In the genomic region with DNA sequence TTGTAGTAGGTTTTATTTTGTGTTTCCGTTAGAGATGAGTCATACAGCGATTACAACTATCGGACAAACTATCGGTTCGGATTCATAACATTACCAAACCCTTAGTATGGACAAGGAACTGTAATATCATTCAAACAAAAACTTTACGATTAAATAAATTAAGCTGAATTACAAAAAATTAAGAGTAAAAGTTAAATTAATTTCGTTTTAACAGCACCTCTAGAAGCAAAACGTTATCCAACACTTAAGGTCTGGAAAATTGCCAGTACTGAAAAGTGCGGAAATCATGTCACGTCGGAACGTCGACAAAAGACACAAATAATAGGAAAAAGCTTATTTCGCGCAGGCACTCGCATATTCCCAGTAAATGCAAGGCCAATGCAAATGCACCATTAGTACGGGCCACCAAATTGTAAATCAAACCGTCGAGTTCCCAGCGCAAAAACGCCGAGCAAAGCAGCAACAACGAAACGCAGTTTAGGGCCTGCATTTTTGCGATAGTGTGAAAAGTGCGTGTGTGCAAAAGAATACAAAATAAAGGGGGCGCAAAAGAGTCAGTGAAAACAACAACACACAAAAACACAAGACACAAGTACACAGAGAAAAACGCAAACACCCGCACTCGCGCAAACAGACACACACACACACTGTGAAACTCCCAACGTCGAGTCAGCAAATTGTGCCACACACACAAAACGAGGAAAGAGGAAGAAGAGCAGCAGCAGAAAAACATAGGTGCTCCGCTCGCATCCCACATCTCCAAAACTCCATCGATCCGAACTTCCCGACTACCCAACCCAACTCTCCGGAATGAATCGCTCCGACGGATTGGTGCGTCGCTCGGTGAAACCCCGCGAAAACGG, we compare ENCODE assay signal across 5 fruit fly cellular contexts.
TF ChIP-seq lines count a peak whose summit lies in the region.

A gene (minus strand): TSS at position 36 of the 863 bp plus-strand sequence.
A gene (plus strand): TSS at position 84 of the 863 bp plus-strand sequence.

- TF ChIP-seq CTCF in whole organism, embryonic (GFP tag; optimal IDR thresholded peaks at IDR 0.05; lab: Kevin White, UChicago): peak; percentile 23

TF ChIP-seq in whole organism, adult, 20 proteins besides CTCF, POLR2A, EP300 and RAD21 (continues in another document):
- TF ChIP-seq CG11617 (GFP tag; optimal IDR thresholded peaks at IDR 0.05; lab: Kevin White, UChicago) (peak; percentile 95), CG12768 (GFP tag; optimal IDR thresholded peaks at IDR 0.05; lab: Kevin White, UChicago) (peak; percentile 92), kay (GFP tag; lab: Kevin White, UChicago; ENCODE audit: borderline replicate concordance) (peak; percentile 97), toe (GFP tag; optimal IDR thresholded peaks at IDR 0.05; lab: Kevin White, UChicago) (peak; percentile 96), CG1620 (GFP tag; optimal IDR thresholded peaks at IDR 0.05; lab: Kevin White, UChicago) (peak; percentile 96), cic (GFP tag; optimal IDR thresholded peaks at IDR 0.05; lab: Kevin White, UChicago) (peak; percentile 62), Clk (GFP tag; optimal IDR thresholded peaks at IDR 0.05; lab: Kevin White, UChicago) (peak; percentile 87), CG5204 (GFP tag; optimal IDR thresholded peaks at IDR 0.05; lab: Kevin White, UChicago) (peak; percentile 96), Hr96 (GFP tag; optimal IDR thresholded peaks at IDR 0.05; lab: Kevin White, UChicago) (peak; percentile 96), pad (GFP tag; optimal IDR thresholded peaks at IDR 0.05; lab: Kevin White, UChicago) (peak; percentile 87), ovo (GFP tag; optimal IDR thresholded peaks at IDR 0.05; lab: Kevin White, UChicago) (peak; percentile 88), CG7101 (tag; optimal IDR thresholded peaks at IDR 0.05; lab: Kevin White, UChicago) (peak; percentile 94), Mnt (GFP tag; optimal IDR thresholded peaks at IDR 0.05; lab: Kevin White, UChicago) (peak; percentile 92), Crg-1 (GFP tag; optimal IDR thresholded peaks at IDR 0.05; lab: Kevin White, UChicago) (peak; percentile 95), tj (GFP tag; optimal IDR thresholded peaks at IDR 0.05; lab: Kevin White, UChicago) (peak; percentile 93)

TF ChIP-seq in whole organism, embryonic, 481 proteins besides CTCF, POLR2A, EP300 and RAD21 (continues in another document):
- TF ChIP-seq Hmr (GFP tag; optimal IDR thresholded peaks at IDR 0.05; lab: Kevin White, UChicago): peak; percentile 89
- peak; percentile 92 for TF ChIP-seq CG13624 (GFP tag; optimal IDR thresholded peaks at IDR 0.05; lab: Kevin White, UChicago)
- no peak for TF ChIP-seq Tbp (GFP tag; optimal IDR thresholded peaks at IDR 0.05; lab: Kevin White, UChicago)
- TF ChIP-seq NC2β (GFP tag; optimal IDR thresholded peaks at IDR 0.05; lab: Kevin White, UChicago): peak; percentile 90
- TF ChIP-seq CG30020 (tag; optimal IDR thresholded peaks at IDR 0.05; lab: Kevin White, UChicago): peak; percentile 80
- TF ChIP-seq CG4424 (GFP tag; optimal IDR thresholded peaks at IDR 0.05; lab: Kevin White, UChicago): peak; percentile 90
- TF ChIP-seq HLHmδ (GFP tag; optimal IDR thresholded peaks at IDR 0.05; lab: Kevin White, UChicago): no peak
- peak; percentile 95 for TF ChIP-seq mam (GFP tag; optimal IDR thresholded peaks at IDR 0.05; lab: Kevin White, UChicago)
- TF ChIP-seq CG4404 (GFP tag; IDR thresholded peaks at IDR 0.05; lab: Robert Waterston, UW): peak; percentile 79
- peak; percentile 90 for TF ChIP-seq inv (GFP tag; IDR thresholded peaks at IDR 0.05; lab: Robert Waterston, UW; ENCODE audit: partially characterized antibody)
- TF ChIP-seq HLH4C (GFP tag; IDR thresholded peaks at IDR 0.05; lab: Robert Waterston, UW; ENCODE audit: partially characterized antibody): peak; percentile 89
- TF ChIP-seq Six4 (GFP tag; optimal IDR thresholded peaks at IDR 0.05; lab: Kevin White, UChicago): peak; percentile 81
- TF ChIP-seq tin (GFP tag; optimal IDR thresholded peaks at IDR 0.05; lab: Kevin White, UChicago): peak; percentile 90
- peak; percentile 91 for TF ChIP-seq CoRest (tag; optimal IDR thresholded peaks at IDR 0.05; lab: Kevin White, UChicago)
- peak; percentile 82 for TF ChIP-seq eyg (GFP tag; optimal IDR thresholded peaks at IDR 0.05; lab: Kevin White, UChicago)
- TF ChIP-seq Ets97D (GFP tag; optimal IDR thresholded peaks at IDR 0.05; lab: Kevin White, UChicago): peak; percentile 92

TF ChIP-seq in whole organism, prepupa, 60 proteins besides CTCF, POLR2A, EP300 and RAD21 (continues in another document):
- TF ChIP-seq esn (GFP tag; optimal IDR thresholded peaks at IDR 0.05; lab: Kevin White, UChicago): peak; percentile 93
- TF ChIP-seq fd59A (GFP tag; optimal IDR thresholded peaks at IDR 0.05; lab: Kevin White, UChicago): peak; percentile 67
- TF ChIP-seq Eip93F (GFP tag; optimal IDR thresholded peaks at IDR 0.05; lab: Kevin White, UChicago): peak; percentile 27
- TF ChIP-seq svp (GFP tag; lab: Kevin White, UChicago): peak; percentile 94
- peak; percentile 87 for TF ChIP-seq CG3919 (GFP tag; optimal IDR thresholded peaks at IDR 0.05; lab: Kevin White, UChicago)
- TF ChIP-seq dsx (GFP tag; optimal IDR thresholded peaks at IDR 0.05; lab: Kevin White, UChicago; ENCODE audit: poor library complexity, severe bottlenecking): peak; percentile 81
- peak; percentile 93 for TF ChIP-seq Hr39 (GFP tag; optimal IDR thresholded peaks at IDR 0.05; lab: Kevin White, UChicago)
- TF ChIP-seq CG31627 (GFP tag; optimal IDR thresholded peaks at IDR 0.05; lab: Kevin White, UChicago): peak; percentile 92
- peak; percentile 88 for TF ChIP-seq Smox (GFP tag; optimal IDR thresholded peaks at IDR 0.05; lab: Kevin White, UChicago)
- TF ChIP-seq CG10669 (GFP tag; optimal IDR thresholded peaks at IDR 0.05; lab: Kevin White, UChicago): peak; percentile 79
- peak; percentile 50 for TF ChIP-seq spab (GFP tag; optimal IDR thresholded peaks at IDR 0.05; lab: Kevin White, UChicago)
- TF ChIP-seq Hr4 (GFP tag; optimal IDR thresholded peaks at IDR 0.05; lab: Kevin White, UChicago): peak; percentile 90
- peak; percentile 34 for TF ChIP-seq CG6276 (GFP tag; optimal IDR thresholded peaks at IDR 0.05; lab: Kevin White, UChicago)
- TF ChIP-seq CG6808 (GFP tag; optimal IDR thresholded peaks at IDR 0.05; lab: Kevin White, UChicago): peak; percentile 53
- TF ChIP-seq Ets21C (GFP tag; optimal IDR thresholded peaks at IDR 0.05; lab: Kevin White, UChicago): peak; percentile 85
- TF ChIP-seq Ets96B (tag; optimal IDR thresholded peaks at IDR 0.05; lab: Kevin White, UChicago): peak; percentile 79

TF ChIP-seq in whole organism, pupa, 21 proteins besides CTCF, POLR2A, EP300 and RAD21 (continues in another document):
- TF ChIP-seq Pif1A (GFP tag; optimal IDR thresholded peaks at IDR 0.05; lab: Kevin White, UChicago): peak; percentile 77
- TF ChIP-seq EcR (GFP tag; optimal IDR thresholded peaks at IDR 0.05; lab: Kevin White, UChicago): no peak
- TF ChIP-seq D1 (tag; optimal IDR thresholded peaks at IDR 0.05; lab: Kevin White, UChicago): no peak
- peak; percentile 65 for TF ChIP-seq Pif1B (GFP tag; optimal IDR thresholded peaks at IDR 0.05; lab: Kevin White, UChicago)
- TF ChIP-seq CG13204 (GFP tag; optimal IDR thresholded peaks at IDR 0.05; lab: Kevin White, UChicago): no peak
- peak; percentile 69 for TF ChIP-seq CG8301 (tag; optimal IDR thresholded peaks at IDR 0.05; lab: Kevin White, UChicago)
- peak; percentile 17 for TF ChIP-seq gl (tag; optimal IDR thresholded peaks at IDR 0.05; lab: Kevin White, UChicago)
- peak; percentile 76 for TF ChIP-seq Snoo (tag; optimal IDR thresholded peaks at IDR 0.05; lab: Kevin White, UChicago)
- TF ChIP-seq rn (GFP tag; IDR thresholded peaks at IDR 0.05; lab: Robert Waterston, UW): peak; percentile 58; the same call in 1 of the 2 replicates
- no peak for TF ChIP-seq CG10348 (GFP tag; IDR thresholded peaks at IDR 0.05; lab: Robert Waterston, UW)
- TF ChIP-seq CG15710 (tag; optimal IDR thresholded peaks at IDR 0.05; lab: Kevin White, UChicago): peak; percentile 84
- TF ChIP-seq Ets98B (GFP tag; IDR thresholded peaks at IDR 0.05; lab: Robert Waterston, UW): peak; percentile 68
- peak; percentile 85 for TF ChIP-seq CG4496 (GFP tag; IDR thresholded peaks at IDR 0.05; lab: Robert Waterston, UW)
- peak; percentile 77 for TF ChIP-seq CG8159 (tag; optimal IDR thresholded peaks at IDR 0.05; lab: Kevin White, UChicago)
- peak; percentile 56 for TF ChIP-seq CG9948 (tag; optimal IDR thresholded peaks at IDR 0.05; lab: Kevin White, UChicago)
- TF ChIP-seq CG17806 (tag; optimal IDR thresholded peaks at IDR 0.05; lab: Kevin White, UChicago): peak; percentile 62
- peak; percentile 76 for TF ChIP-seq CG14655 (GFP tag; optimal IDR thresholded peaks at IDR 0.05; lab: Kevin White, UChicago)
- peak; percentile 72 for TF ChIP-seq CG34367 (tag; optimal IDR thresholded peaks at IDR 0.05; lab: Kevin White, UChicago)

TF ChIP-seq in whole organism, wandering third instar larva, 38 proteins besides CTCF, POLR2A, EP300 and RAD21 (continues in another document):
- TF ChIP-seq fru (GFP tag; optimal IDR thresholded peaks at IDR 0.05; lab: Kevin White, UChicago): peak; percentile 92
- TF ChIP-seq CrebA (GFP tag; optimal IDR thresholded peaks at IDR 0.05; lab: Kevin White, UChicago; ENCODE audit: borderline replicate concordance): no peak
- peak; percentile 89 for TF ChIP-seq OdsH (GFP tag; optimal IDR thresholded peaks at IDR 0.05; lab: Kevin White, UChicago)
- TF ChIP-seq brk (GFP tag; optimal IDR thresholded peaks at IDR 0.05; lab: Kevin White, UChicago): peak; percentile 87
- no peak for TF ChIP-seq jim (GFP tag; optimal IDR thresholded peaks at IDR 0.05; lab: Kevin White, UChicago)
- peak; percentile 79 to 93 for TF ChIP-seq foxo (GFP tag; optimal IDR thresholded peaks at IDR 0.05; lab: Kevin White, UChicago)
- TF ChIP-seq Abd-B (GFP tag; optimal IDR thresholded peaks at IDR 0.05; lab: Kevin White, UChicago): no peak
- TF ChIP-seq dmrt93B (GFP tag; optimal IDR thresholded peaks at IDR 0.05; lab: Kevin White, UChicago): peak; percentile 77
- no peak for TF ChIP-seq pan (optimal IDR thresholded peaks at IDR 0.05; lab: Kevin White, UChicago)
- peak; percentile 87 for TF ChIP-seq woc (GFP tag; optimal IDR thresholded peaks at IDR 0.05; lab: Kevin White, UChicago)
- peak; percentile 93 for TF ChIP-seq Jra (GFP tag; optimal IDR thresholded peaks at IDR 0.05; lab: Kevin White, UChicago)
- peak; percentile 84 for TF ChIP-seq sv (GFP tag; optimal IDR thresholded peaks at IDR 0.05; lab: Kevin White, UChicago)
- TF ChIP-seq CG32264 (GFP tag; optimal IDR thresholded peaks at IDR 0.05; lab: Kevin White, UChicago): peak; percentile 86
- peak; percentile 91 for TF ChIP-seq dsf (GFP tag; optimal IDR thresholded peaks at IDR 0.05; lab: Kevin White, UChicago; ENCODE audit: borderline replicate concordance)
- no peak for TF ChIP-seq Dif (GFP tag; optimal IDR thresholded peaks at IDR 0.05; lab: Kevin White, UChicago; ENCODE audit: partially characterized antibody)
- TF ChIP-seq Hnf4 (GFP tag; optimal IDR thresholded peaks at IDR 0.05; lab: Kevin White, UChicago): peak; percentile 96
- no peak for TF ChIP-seq Dfd (GFP tag; optimal IDR thresholded peaks at IDR 0.05; lab: Kevin White, UChicago)
- TF ChIP-seq dl (GFP tag; optimal IDR thresholded peaks at IDR 0.05; lab: Kevin White, UChicago; ENCODE audit: insufficient read depth in 1 of 2, partially characterized antibody in 2 of 2): no peak
- TF ChIP-seq Vsx2 (GFP tag; optimal IDR thresholded peaks at IDR 0.05; lab: Kevin White, UChicago; ENCODE audit: partially characterized antibody): no peak
